Fruit fly (Drosophila melanogaster): ENCODE results near the gene CG44437.

Gene CG44437

dm6 chrX:13154783-13155182 is 47.3 kb downstream of the CG44437 start, which contains the start of the genes CG4318 and CG4332:
CG4318 (minus strand) TSS chrX:13154924.
CG4332 (plus strand) TSS chrX:13155038.
- TF ChIP-seq CG7045 (GFP tag; optimal IDR thresholded peaks at IDR 0.05) (no peak), bab1 (GFP tag; optimal IDR thresholded peaks at IDR 0.05) (peak; percentile 58), Mnt (GFP tag; optimal IDR thresholded peaks at IDR 0.05) (peak; percentile 66)

All from whole organism, adult.